Fruit fly (Drosophila melanogaster): ENCODE results near the gene CG15385.

Gene CG15385

dm6 chr2L:2179366-2179765 lies 33.0 kb downstream of the CG15385 start (continued):
- TF ChIP-seq ro (GFP tag; IDR thresholded peaks at IDR 0.05) (no peak; the same call in 1 of the 2 replicates), vnd (GFP tag; IDR thresholded peaks at IDR 0.05; ENCODE audit: partially characterized antibody) (no peak), CG7839 (tag; optimal IDR thresholded peaks at IDR 0.05) (peak; percentile 78), her (GFP tag; optimal IDR thresholded peaks at IDR 0.05) (peak; percentile 80), CG8478 (optimal IDR thresholded peaks at IDR 0.05) (no peak), tio (GFP tag; optimal IDR thresholded peaks at IDR 0.05) (peak; percentile 59)

DNA sequence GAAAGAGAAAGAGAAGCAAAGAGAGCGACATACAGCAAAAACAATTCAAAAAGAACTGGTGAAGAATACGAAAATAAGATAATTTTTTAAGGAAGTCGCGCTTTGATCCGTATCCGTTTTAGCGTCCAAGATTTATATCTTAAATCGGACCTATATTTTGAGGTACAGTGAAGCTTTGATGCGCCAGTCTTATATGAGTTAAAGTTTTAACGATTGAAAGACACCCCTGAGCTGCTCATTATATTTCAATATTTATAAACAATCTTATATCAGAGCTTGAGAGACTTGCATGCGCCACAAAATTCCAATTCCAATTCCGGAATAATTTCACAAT lies 33.6 kb downstream of the CG15385 start:
- TF ChIP-seq bbx (GFP tag; IDR thresholded peaks at IDR 0.05; ENCODE audit: partially characterized antibody), result no peak
- TF ChIP-seq dmrt99B (tag; optimal IDR thresholded peaks at IDR 0.05), result no peak
- no peak for TF ChIP-seq trh (GFP tag; optimal IDR thresholded peaks at IDR 0.05)
- TF ChIP-seq Trl (optimal IDR thresholded peaks at IDR 0.05), result peak; percentile 82 to 85
- TF ChIP-seq Trl (GFP tag; optimal IDR thresholded peaks at IDR 0.05), result no peak
- TF ChIP-seq CG17359 (tag; optimal IDR thresholded peaks at IDR 0.05), result no peak
- no peak for TF ChIP-seq CkIIα-i1 (GFP tag; IDR thresholded peaks at IDR 0.05)
- TF ChIP-seq Bgb (GFP tag; IDR thresholded peaks at IDR 0.05; ENCODE audit: partially characterized antibody), result 0 out of 2 replicates have a peak, but pooled peaks have one; percentile 5
- TF ChIP-seq Mad (GFP tag; optimal IDR thresholded peaks at IDR 0.05), result no peak
- no peak for TF ChIP-seq ranshi (GFP tag; IDR thresholded peaks at IDR 0.05)
- TF ChIP-seq CG11085 (GFP tag; IDR thresholded peaks at IDR 0.05), result no peak
- TF ChIP-seq CG2120 (GFP tag; optimal IDR thresholded peaks at IDR 0.05), result peak; percentile 18
- no peak for TF ChIP-seq Six4 (GFP tag; optimal IDR thresholded peaks at IDR 0.05)
- TF ChIP-seq CG30403 (GFP tag; optimal IDR thresholded peaks at IDR 0.05), result peak; percentile 4
- no peak for TF ChIP-seq sc (optimal IDR thresholded peaks at IDR 0.05)
- TF ChIP-seq sc (GFP tag; optimal IDR thresholded peaks at IDR 0.05), result no peak
- no peak for TF ChIP-seq chinmo (GFP tag; IDR thresholded peaks at IDR 0.05; ENCODE audit: partially characterized antibody)
- TF ChIP-seq CG5953 (GFP tag; IDR thresholded peaks at IDR 0.05), result 0 out of 2 replicates have a peak, but pooled peaks have one; percentile 20
- peak; percentile 75 for TF ChIP-seq grau (tag; optimal IDR thresholded peaks at IDR 0.05)
- TF ChIP-seq yki (optimal IDR thresholded peaks at IDR 0.05), result peak; percentile 15
- TF ChIP-seq CG9609 (GFP tag; optimal IDR thresholded peaks at IDR 0.05), result no peak
- TF ChIP-seq Spps (tag; optimal IDR thresholded peaks at IDR 0.05), result no peak
- no peak for TF ChIP-seq CG8765 (GFP tag; IDR thresholded peaks at IDR 0.05)
- peak; percentile 50 for TF ChIP-seq grn (GFP tag; optimal IDR thresholded peaks at IDR 0.05)
- TF ChIP-seq eve (GFP tag; optimal IDR thresholded peaks at IDR 0.05), result peak in 1 of 2 experiments; percentile 23
- TF ChIP-seq Ada2b (GFP tag; IDR thresholded peaks at IDR 0.05), result peak; percentile 21; the same call in 1 of the 2 replicates
- peak; percentile 46; the same call in 1 of the 2 replicates for TF ChIP-seq wdn (GFP tag; IDR thresholded peaks at IDR 0.05)
- TF ChIP-seq CG30020 (tag; optimal IDR thresholded peaks at IDR 0.05), result no peak
- TF ChIP-seq Oli (tag; optimal IDR thresholded peaks at IDR 0.05), result peak; percentile 3
- TF ChIP-seq Dref (GFP tag; IDR thresholded peaks at IDR 0.05), result no peak
- TF ChIP-seq bsh (GFP tag; optimal IDR thresholded peaks at IDR 0.05), result no peak
- 0 out of 2 replicates have a peak, but pooled peaks have one; percentile 4 for TF ChIP-seq CG14014 (GFP tag; IDR thresholded peaks at IDR 0.05)

DNA sequence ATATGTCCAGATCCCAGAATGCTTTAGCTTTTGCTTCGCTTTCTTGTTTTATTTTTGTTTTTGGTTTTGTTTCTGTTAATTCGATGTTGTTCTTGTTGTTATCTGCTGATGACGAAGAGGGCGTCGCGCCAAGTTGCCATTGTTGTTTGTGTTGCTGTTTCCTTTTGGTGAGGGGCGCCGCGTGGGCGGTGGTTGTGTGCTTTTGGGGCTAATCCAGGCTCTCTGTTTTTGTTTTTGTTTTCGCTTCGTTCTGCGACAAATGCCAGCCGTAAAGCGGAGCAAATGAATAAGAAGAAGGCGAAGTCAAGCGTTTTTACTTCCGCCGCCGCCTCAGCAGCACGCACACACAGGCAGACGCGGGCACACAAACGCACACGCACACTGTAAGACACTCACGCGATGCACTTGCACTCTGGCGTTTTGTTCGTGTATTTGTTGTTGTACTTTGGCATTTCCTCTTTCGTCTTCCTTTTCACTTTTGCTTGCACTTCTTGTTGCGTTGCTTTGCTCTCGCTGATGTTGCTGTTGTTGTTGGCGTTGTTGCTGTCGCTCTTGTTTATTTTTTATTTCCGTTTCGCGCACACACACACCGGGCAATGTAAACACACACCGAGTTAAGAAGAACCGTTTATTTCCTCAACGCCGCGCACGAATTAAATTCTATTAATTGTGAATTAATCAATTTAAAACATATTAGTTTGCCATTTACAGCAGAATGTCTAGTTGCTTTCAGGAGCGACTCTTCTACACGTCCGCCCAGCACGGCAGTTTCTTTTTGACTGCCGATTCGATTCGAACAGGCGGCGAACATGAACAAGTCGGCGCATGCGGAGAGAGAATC lies 34.2 kb downstream of the CG15385 start, which contains the start of gene aop:
aop (minus strand) TSS at position 786 of the 841 bp plus-strand sequence.
- TF ChIP-seq sisA (GFP tag; IDR thresholded peaks at IDR 0.05), result no peak
- no peak for TF ChIP-seq croc (GFP tag; conservative IDR thresholded peaks at IDR 0.05)
- TF ChIP-seq ftz-f1 (GFP tag; optimal IDR thresholded peaks at IDR 0.05), result no peak
- TF ChIP-seq CG13424 (tag; optimal IDR thresholded peaks at IDR 0.05), result no peak
- TF ChIP-seq cad (GFP tag; optimal IDR thresholded peaks at IDR 0.05), result no peak
- peak; percentile 19 for TF ChIP-seq tap (tag; optimal IDR thresholded peaks at IDR 0.05)
- no peak for TF ChIP-seq Atf6 (GFP tag; IDR thresholded peaks at IDR 0.05)
- no peak for TF ChIP-seq chif (GFP tag; optimal IDR thresholded peaks at IDR 0.05)
- TF ChIP-seq CHES-1-like (GFP tag; optimal IDR thresholded peaks at IDR 0.05), result peak; percentile 40
- TF ChIP-seq btn (GFP tag; optimal IDR thresholded peaks at IDR 0.05), result no peak
- TF ChIP-seq ham (GFP tag; IDR thresholded peaks at IDR 0.05), result no peak
- no peak for TF ChIP-seq Mes4 (GFP tag; optimal IDR thresholded peaks at IDR 0.05)
- no peak for TF ChIP-seq HmgD (GFP tag; optimal IDR thresholded peaks at IDR 0.05)
- peak; percentile 5 for TF ChIP-seq CG3407 (GFP tag; optimal IDR thresholded peaks at IDR 0.05)
